Fruit fly (Drosophila melanogaster) whole organism, embryonic: Measurements from ENCODE around the gene prd.

Source experiments
- CG1024 ChIP-seq: fragments of 200-800 bp; sonication (Bioruptor generic); IDR thresholded peaks from 2 replicates; pipeline ENCODE4 v1.3.6; 2022; ENCODE audit warnings: missing biosample characterization, missing genetic modification characterization
- CG10431 ChIP-seq: fragments of 200-800 bp; sonication (Bioruptor generic); optimal IDR thresholded peaks from 3 replicates; lab custom pipeline; 2018; ENCODE audit warnings: missing biosample characterization, mild to moderate bottlenecking, missing genetic modification characterization
- CG12104 ChIP-seq: fragments of 200-800 bp; sonication (Bioruptor generic); optimal IDR thresholded peaks from 3 replicates; lab custom pipeline; 2016; ENCODE audit warnings: missing biosample characterization, missing genetic modification characterization
- CG13287 ChIP-seq: fragments of 200-800 bp; sonication (Bioruptor generic); IDR thresholded peaks from 2 replicates; pipeline ENCODE4 v1.3.6; 2022; ENCODE audit warnings: missing biosample characterization, missing genetic modification characterization; ENCODE audit not compliant: partially characterized antibody
- CG13894 ChIP-seq: fragments of 200-800 bp; sonication (Bioruptor generic); optimal IDR thresholded peaks from 3 replicates; lab custom pipeline; 2018; ENCODE audit warnings: missing biosample characterization, mild to moderate bottlenecking, missing genetic modification characterization, moderate library complexity
- CG15073 ChIP-seq: fragments of 200-800 bp; sonication (Bioruptor generic); optimal IDR thresholded peaks from 2 replicates; lab custom pipeline; 2016; ENCODE audit warnings: missing biosample characterization, missing genetic modification characterization
- CG15269 ChIP-seq: fragments of 200-800 bp; sonication (Bioruptor generic); optimal IDR thresholded peaks from 2 replicates; lab custom pipeline; 2018; ENCODE audit warnings: missing biosample characterization, mild to moderate bottlenecking, missing genetic modification characterization, moderate library complexity
- CG16813 ChIP-seq: fragments of 200-800 bp; sonication (Bioruptor generic); IDR thresholded peaks from 3 replicates; pipeline ENCODE4 v1.3.6; 2022; ENCODE audit warnings: missing biosample characterization, missing genetic modification characterization; ENCODE audit not compliant: partially characterized antibody
- CG17186 ChIP-seq: fragments of 200-800 bp; sonication (Bioruptor generic); optimal IDR thresholded peaks from 3 replicates; lab custom pipeline; 2017; ENCODE audit warnings: missing biosample characterization, missing genetic modification reagents, missing genetic modification characterization
- CG2116 ChIP-seq: fragments of 200-800 bp; sonication (Bioruptor generic); optimal IDR thresholded peaks from 3 replicates; lab custom pipeline; 2018; ENCODE audit warnings: missing biosample characterization, mild to moderate bottlenecking, missing genetic modification characterization
- CG2889 ChIP-seq: fragments of 200-800 bp; sonication (Bioruptor generic); IDR thresholded peaks from 3 replicates; pipeline ENCODE4 v1.3.6; 2022; ENCODE audit warnings: missing biosample characterization, missing genetic modification characterization
- CG31388 ChIP-seq: fragments of 200-800 bp; sonication (Bioruptor generic); optimal IDR thresholded peaks from 2 replicates; lab custom pipeline; 2016; ENCODE audit warnings: missing biosample characterization, missing genetic modification characterization
- CG3838 ChIP-seq: fragments of 200-800 bp; sonication (Bioruptor generic); optimal IDR thresholded peaks from 3 replicates; lab custom pipeline; 2016; ENCODE audit warnings: missing biosample characterization, missing genetic modification characterization
- CG6765 ChIP-seq: fragments of 200-800 bp; sonication (Bioruptor generic); optimal IDR thresholded peaks from 3 replicates; lab custom pipeline; 2017; ENCODE audit warnings: missing biosample characterization, mild to moderate bottlenecking, missing genetic modification characterization
- CG7745 ChIP-seq: fragments of 200-800 bp; sonication (Bioruptor generic); optimal IDR thresholded peaks from 2 replicates; lab custom pipeline; 2018; ENCODE audit warnings: missing biosample characterization, mild to moderate bottlenecking, missing genetic modification characterization, moderate library complexity
- CG7963 ChIP-seq: fragments of 200-800 bp; sonication (Bioruptor generic); IDR thresholded peaks from 3 replicates; pipeline ENCODE4 v1.3.6; 2022; ENCODE audit warnings: missing biosample characterization, missing genetic modification characterization; ENCODE audit not compliant: partially characterized antibody
- CoRest ChIP-seq: fragments of 200-800 bp; sonication (Bioruptor generic); optimal IDR thresholded peaks from 3 replicates; lab custom pipeline; 2018; ENCODE audit warnings: missing biosample characterization, mild to moderate bottlenecking, missing genetic modification characterization, moderate library complexity
- CrebB ChIP-seq: fragments of 200-800 bp; sonication (Bioruptor generic); optimal IDR thresholded peaks from 3 replicates; lab custom pipeline; 2018; ENCODE audit warnings: missing biosample characterization, mild to moderate bottlenecking, missing genetic modification characterization
- Ets97D ChIP-seq: fragments of 200-800 bp; sonication (Bioruptor generic); optimal IDR thresholded peaks from 3 replicates; lab custom pipeline; 2016; ENCODE audit warnings: missing biosample characterization, missing genetic modification characterization
- GATAe ChIP-seq: fragments of 200-800 bp; sonication (Bioruptor generic); conservative IDR thresholded peaks from 2 replicates; pipeline ENCODE4 v1.3.6; 2022; ENCODE audit warnings: missing biosample characterization, missing genetic modification characterization
- NFAT ChIP-seq: fragments of 200-800 bp; sonication (Bioruptor generic); IDR thresholded peaks from 2 replicates; pipeline ENCODE4 v1.3.6; 2022; ENCODE audit warnings: missing biosample characterization, missing genetic modification characterization
- Pdp1 ChIP-seq, 2 experiments: fragments of 200-800 bp; sonication (Bioruptor generic); optimal IDR thresholded peaks; 3 replicates each; lab custom pipeline; 2016; ENCODE audit warnings: missing biosample characterization in 2 of 2, missing genetic modification characterization in 2 of 2, mild to moderate bottlenecking in 1 of 2, moderate library complexity in 1 of 2
- Usf ChIP-seq: fragments of 200-800 bp; sonication (Bioruptor generic); optimal IDR thresholded peaks from 2 replicates; lab custom pipeline; 2017; ENCODE audit warnings: missing genotype, missing biosample characterization, missing genetic modification characterization
- ash1 ChIP-seq: fragments of 200-800 bp; sonication (Bioruptor generic); optimal IDR thresholded peaks from 2 replicates; lab custom pipeline; 2018; ENCODE audit warnings: missing biosample characterization, mild to moderate bottlenecking, missing genetic modification characterization
- ato ChIP-seq: fragments of 200-800 bp; sonication (Bioruptor generic); IDR thresholded peaks from 2 replicates; pipeline ENCODE4 v1.3.6; 2022; ENCODE audit warnings: missing biosample characterization, missing genetic modification characterization; ENCODE audit not compliant: partially characterized antibody
- cas ChIP-seq: fragments of 200-800 bp; sonication (Bioruptor generic); IDR thresholded peaks from 2 replicates; pipeline ENCODE4 v1.3.6; 2022; ENCODE audit warnings: missing biosample characterization, missing genetic modification characterization
- dysf ChIP-seq: fragments of 200-800 bp; sonication (Bioruptor generic); IDR thresholded peaks from 3 replicates; pipeline ENCODE4 v1.3.6; 2022; ENCODE audit warnings: missing biosample characterization, missing genetic modification characterization
- esg ChIP-seq: fragments of 200-800 bp; sonication (Bioruptor generic); conservative IDR thresholded peaks from 2 replicates; pipeline ENCODE4 v1.3.6; 2022; ENCODE audit warnings: missing biosample characterization, missing genetic modification characterization
- exex ChIP-seq: fragments of 200-800 bp; sonication (Bioruptor generic); optimal IDR thresholded peaks from 4 replicates; lab custom pipeline; 2018; ENCODE audit warnings: missing biosample characterization, mild to moderate bottlenecking, missing genetic modification characterization, moderate library complexity
- gt ChIP-seq: fragments of 200-800 bp; sonication (Bioruptor generic); IDR thresholded peaks from 2 replicates; pipeline ENCODE4 v1.3.6; 2022; ENCODE audit warnings: missing biosample characterization, missing genetic modification characterization
- h ChIP-seq: fragments of >200 bp; optimal IDR thresholded peaks from 2 replicates; lab custom pipeline; 2017
- hbn ChIP-seq: fragments of 200-800 bp; sonication (Bioruptor generic); IDR thresholded peaks from 2 replicates; pipeline ENCODE4 v1.3.6; 2022; ENCODE audit warnings: missing biosample characterization, missing genetic modification characterization; ENCODE audit not compliant: partially characterized antibody
- kay ChIP-seq: fragments of 200-800 bp; sonication (Bioruptor generic); optimal IDR thresholded peaks from 2 replicates; lab custom pipeline; 2016; ENCODE audit warnings: missing biosample characterization, missing genetic modification characterization
- nom ChIP-seq: fragments of 200-800 bp; sonication (Bioruptor generic); optimal IDR thresholded peaks from 2 replicates; lab custom pipeline; 2017; ENCODE audit warnings: missing biosample characterization, missing genetic modification characterization, mild to moderate bottlenecking, moderate library complexity, missing genetic modification reagents
- schlank ChIP-seq: fragments of 200-800 bp; sonication (Bioruptor generic); optimal IDR thresholded peaks from 2 replicates; lab custom pipeline; 2018; ENCODE audit warnings: missing biosample characterization, mild to moderate bottlenecking, missing genetic modification characterization
- sd ChIP-seq: fragments of 200-800 bp; sonication (Bioruptor generic); optimal IDR thresholded peaks from 3 replicates; lab custom pipeline; 2018; ENCODE audit warnings: missing biosample characterization, mild to moderate bottlenecking, missing genetic modification characterization, moderate library complexity
- sens ChIP-seq: fragments of 200-800 bp; sonication (Bioruptor generic); peaks from one replicate; lab custom pipeline; 2016; ENCODE audit warnings: missing biosample characterization, missing genetic modification characterization
- shn ChIP-seq: fragments of 200-800 bp; sonication (Bioruptor generic); optimal IDR thresholded peaks from 3 replicates; lab custom pipeline; 2016; ENCODE audit warnings: missing biosample characterization, missing genetic modification characterization
- slbo ChIP-seq: fragments of 200-800 bp; sonication (Bioruptor generic); IDR thresholded peaks from 2 replicates; pipeline ENCODE4 v1.3.6; 2022; ENCODE audit warnings: missing biosample characterization, missing genetic modification characterization
- sna ChIP-seq: fragments of 200-800 bp; sonication (Bioruptor generic); IDR thresholded peaks from 2 replicates; pipeline ENCODE4 v1.3.6; 2022; ENCODE audit warnings: missing biosample characterization, missing genetic modification characterization; ENCODE audit not compliant: partially characterized antibody
- sug ChIP-seq: fragments of 200-800 bp; optimal IDR thresholded peaks from 2 replicates; lab custom pipeline; 2019; ENCODE audit warnings: missing biosample characterization, mild to moderate bottlenecking, missing genetic modification characterization, moderate library complexity
- tap ChIP-seq: fragments of 200-800 bp; optimal IDR thresholded peaks from 3 replicates; lab custom pipeline; 2019; ENCODE audit warnings: missing biosample characterization, mild to moderate bottlenecking, missing genetic modification characterization, moderate library complexity
- tll ChIP-seq, 2 experiments: fragments of 200-800 bp in 1 of 2; fragments of >200 bp in 1 of 2; sonication (Bioruptor generic) in 1 of 2; optimal IDR thresholded peaks; 2 replicates each; lab custom pipeline; 2017 to 2019; ENCODE audit warnings: missing biosample characterization in 2 of 2, missing genetic modification characterization in 2 of 2, mild to moderate bottlenecking in 1 of 2, moderate library complexity in 1 of 2

prd gene

dm6 chr2L:12108779-12109564 lies 23.3 kb upstream of the prd start, which contains the start of the genes Rab6 and Phae1 (continued):
- TF ChIP-seq shn (GFP tag; lab: Kevin White, UChicago) (no peak), CG6765 (no peak), hbn (GFP tag; lab: Robert Waterston, UW) (peak; percentile 74), nom (GFP tag; lab: Kevin White, UChicago) (peak; percentile 20), CG16813 (peak; percentile 73), ash1 (GFP tag; lab: Kevin White, UChicago) (no peak), CG15269 (tag; lab: Kevin White, UChicago) (no peak), CG10431 (no peak), Pdp1 (GFP tag; optimal IDR thresholded peaks at IDR 0.05; lab: Kevin White, UChicago) (peak in 1 of 2 experiments; percentile 27)

dm6 chr2L:12107087-12107486 lies 21.5 kb upstream of the prd start:
- no peak for TF ChIP-seq CG1024 (GFP tag; lab: Robert Waterston, UW)
- TF ChIP-seq exex (tag; lab: Kevin White, UChicago), result peak; percentile 31
- TF ChIP-seq tll (GFP tag; optimal IDR thresholded peaks at IDR 0.05; lab: Kevin White, UChicago), result no peak
- TF ChIP-seq CrebB (tag; lab: Kevin White, UChicago), result no peak
- TF ChIP-seq GATAe (GFP tag; lab: Robert Waterston, UW), result 0 out of 2 replicates have a peak, but pooled peaks have one; percentile 34
- TF ChIP-seq sug (tag; lab: Kevin White, UChicago), result peak; percentile 10
- TF ChIP-seq sd (tag; lab: Kevin White, UChicago), result peak; percentile 40
- TF ChIP-seq CG7963 (GFP tag; lab: Robert Waterston, UW), result no peak
- TF ChIP-seq CG13894, result no peak
- peak; percentile 26 for TF ChIP-seq sens (GFP tag; lab: Kevin White, UChicago)
- TF ChIP-seq kay (GFP tag; lab: Kevin White, UChicago), result peak; percentile 21

- TF ChIP-seq CG15073 (GFP tag; lab: Kevin White, UChicago) (peak; percentile 15), Ets97D (GFP tag; lab: Kevin White, UChicago) (peak; percentile 79), CG2116 (GFP tag; lab: Kevin White, UChicago) (peak; percentile 90), Usf (peak; percentile 83), CG3838 (GFP tag; lab: Kevin White, UChicago) (peak; percentile 61), esg (GFP tag; lab: Robert Waterston, UW) (peak; percentile 86), NFAT (GFP tag; lab: Robert Waterston, UW) (peak; percentile 74), CG13287 (no peak; the same call in 1 of the 2 replicates), CG7745 (tag; lab: Kevin White, UChicago) (peak; percentile 99), sna (GFP tag; lab: Robert Waterston, UW) (no peak), slbo (peak; percentile 91), schlank (tag; lab: Kevin White, UChicago) (peak; percentile 21), gt (GFP tag; lab: Robert Waterston, UW) (peak; percentile 53; the same call in 1 of the 2 replicates), tap (tag; lab: Kevin White, UChicago) (no peak), CG12104 (peak; percentile 80), CG31388 (GFP tag; lab: Kevin White, UChicago) (peak; percentile 69), h (lab: Kevin White, UChicago) (no peak), dysf (GFP tag; lab: Robert Waterston, UW) (peak; percentile 92), cas (GFP tag; lab: Robert Waterston, UW) (peak; percentile 69), CoRest (tag; lab: Kevin White, UChicago) (peak; percentile 95), CG17186 (GFP tag; lab: Kevin White, UChicago) (no peak), ato (GFP tag; lab: Robert Waterston, UW) (no peak), CG2889 (peak; percentile 80)
These were observed 17.9 kb upstream of the prd start, which contains the start of the genes Patsas and ThrRS for dm6 chr2L:12103231-12104210. Gene Patsas (minus strand): TSS chr2L:12103285. Gene ThrRS (plus strand): TSS chr2L:12103751.
